Worm (Caenorhabditis elegans): ENCODE results near the gene Y46H3A.4.

Y46H3A.4 gene

DNA sequence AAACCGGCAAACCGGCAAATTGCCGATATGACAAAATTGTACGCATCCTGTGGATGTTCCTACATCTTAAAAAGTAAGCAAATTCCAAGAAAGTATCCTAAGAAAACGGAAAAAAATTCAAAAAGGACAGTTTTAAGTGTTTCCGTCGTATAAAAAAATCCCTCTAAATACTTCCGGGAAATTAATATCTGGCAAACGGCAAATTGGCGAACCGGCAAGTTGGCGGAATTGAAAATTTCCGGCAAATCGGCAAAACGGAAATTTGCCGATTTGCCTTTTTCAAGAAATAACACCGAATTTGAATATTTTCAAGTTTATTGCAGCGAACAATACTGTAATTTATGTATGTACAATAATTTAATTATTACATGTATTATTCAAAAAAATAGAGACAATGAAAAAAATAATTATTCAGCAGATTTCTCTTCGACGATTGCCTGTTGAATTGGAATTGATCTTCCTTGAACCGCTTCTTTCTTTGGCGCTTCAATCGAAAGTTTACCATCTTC, 6.8 kb downstream of the Y46H3A.4 start:
- no peak for TF ChIP-seq unc-62 (GFP tag; optimal IDR thresholded peaks at IDR 0.05)

DNA sequence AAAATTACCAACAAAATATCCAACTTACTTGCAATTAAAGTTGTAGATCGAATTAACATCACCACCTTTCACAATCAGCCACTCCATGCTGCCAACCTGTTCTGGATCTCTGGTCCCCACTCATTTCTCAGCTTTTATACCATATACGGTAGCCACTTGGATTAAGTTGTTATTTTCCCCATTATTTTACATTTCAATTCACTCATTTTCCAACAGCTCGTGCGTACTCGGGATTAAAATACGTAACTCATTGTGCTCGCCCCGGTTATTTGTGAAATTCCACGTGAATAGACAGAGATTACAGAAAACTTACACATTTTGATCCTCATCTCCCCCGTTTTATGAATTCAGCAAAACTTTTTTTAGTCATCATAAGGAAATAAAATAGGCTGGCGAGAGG, 7.9 kb downstream of the Y46H3A.4 start, which contains the start of gene srt-41:
TSS of gene srt-41 (minus strand) at position 101 of the 400 bp plus-strand sequence.
- TF ChIP-seq unc-62 (GFP tag; optimal IDR thresholded peaks at IDR 0.05): no peak

DNA sequence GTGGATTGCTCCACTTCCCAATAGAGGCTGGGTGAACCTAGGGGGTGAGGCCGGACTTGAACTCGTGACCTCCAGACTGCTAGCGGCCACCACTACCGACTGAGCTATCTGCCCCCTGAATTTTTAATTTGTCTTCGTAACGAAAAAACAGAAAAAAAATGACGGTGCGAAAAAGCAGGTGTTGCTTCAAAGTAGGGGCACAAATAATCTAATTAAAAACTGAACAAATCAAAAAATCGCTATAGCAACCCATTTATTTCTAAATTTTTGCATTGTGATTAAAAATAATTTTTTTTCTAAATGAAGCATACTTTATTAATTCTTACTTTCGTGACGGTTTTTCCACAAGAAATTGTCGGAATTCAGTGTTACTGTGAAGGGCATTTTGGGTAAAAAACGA, 13.0 kb downstream of the Y46H3A.4 start, which contains the start of gene F36H9.10:
TSS of gene F36H9.10 (plus strand) at position 301 of the 400 bp plus-strand sequence.
- no peak for TF ChIP-seq unc-62 (GFP tag; optimal IDR thresholded peaks at IDR 0.05)

DNA sequence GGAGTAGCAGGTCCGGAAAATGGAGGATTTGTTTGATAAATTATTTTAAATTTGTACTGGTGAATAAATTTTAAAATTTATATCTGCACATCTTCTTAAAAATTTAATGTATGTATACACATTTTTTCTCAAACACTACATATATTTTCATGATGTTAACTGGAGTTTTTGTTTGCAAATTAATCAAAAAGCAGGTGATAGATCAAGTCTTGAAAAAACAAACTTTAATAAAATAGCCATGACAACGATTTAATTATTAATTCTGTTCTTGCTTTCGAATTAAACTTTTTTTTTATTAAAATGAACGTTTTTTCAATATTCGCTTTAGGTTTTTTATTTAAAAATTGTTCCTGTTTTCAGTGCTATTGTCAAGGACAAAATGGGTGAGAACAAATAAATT, 16.7 kb downstream of the Y46H3A.4 start, which contains the start of gene F36H9.1:
TSS of gene F36H9.1 (plus strand) at position 301 of the 400 bp plus-strand sequence.
- TF ChIP-seq unc-62 (GFP tag; optimal IDR thresholded peaks at IDR 0.05): no peak

DNA sequence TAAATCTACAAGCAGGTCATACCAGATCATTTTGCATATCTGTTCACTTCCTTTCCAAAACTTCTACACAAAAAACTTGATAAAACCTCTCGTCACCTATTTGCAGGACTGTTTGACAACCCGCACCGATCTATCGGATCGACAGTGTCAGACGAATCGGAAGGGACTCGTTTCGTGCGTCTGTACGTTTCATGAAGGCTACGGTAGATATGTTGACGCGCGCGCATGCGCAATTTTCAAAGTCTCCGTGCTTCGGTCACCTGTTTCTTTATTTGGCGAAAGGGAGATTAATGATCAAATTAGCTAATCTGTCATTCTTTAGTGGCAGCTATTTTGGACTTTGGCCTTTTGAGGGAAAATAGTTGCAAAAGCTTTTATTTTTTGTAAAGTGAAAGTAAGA, 21.4 kb downstream of the Y46H3A.4 start:
- no peak for TF ChIP-seq unc-62 (GFP tag; optimal IDR thresholded peaks at IDR 0.05)

DNA sequence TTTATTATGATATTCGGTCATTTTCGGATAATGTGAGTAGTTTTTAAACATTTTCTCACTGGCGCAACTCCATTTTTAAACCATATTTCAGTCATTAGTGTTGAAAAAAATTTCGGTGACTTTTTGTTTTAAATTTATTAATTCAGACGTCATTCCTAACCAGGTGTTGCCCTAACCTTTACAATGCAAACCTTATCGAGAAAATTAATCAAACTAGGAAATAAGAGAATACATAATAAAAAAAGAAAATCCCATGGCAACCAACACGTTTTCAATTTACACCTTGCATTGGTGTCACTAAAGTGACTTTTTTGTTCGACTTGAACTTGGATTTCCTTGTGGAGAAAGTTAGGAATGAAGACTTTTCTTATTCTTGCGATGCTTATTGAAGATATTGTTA, 22.8 kb downstream of the Y46H3A.4 start, which contains the start of gene F36H9.2:
TSS of gene F36H9.2 (plus strand) at position 301 of the 400 bp plus-strand sequence.
- no peak for TF ChIP-seq unc-62 (GFP tag; optimal IDR thresholded peaks at IDR 0.05)

DNA sequence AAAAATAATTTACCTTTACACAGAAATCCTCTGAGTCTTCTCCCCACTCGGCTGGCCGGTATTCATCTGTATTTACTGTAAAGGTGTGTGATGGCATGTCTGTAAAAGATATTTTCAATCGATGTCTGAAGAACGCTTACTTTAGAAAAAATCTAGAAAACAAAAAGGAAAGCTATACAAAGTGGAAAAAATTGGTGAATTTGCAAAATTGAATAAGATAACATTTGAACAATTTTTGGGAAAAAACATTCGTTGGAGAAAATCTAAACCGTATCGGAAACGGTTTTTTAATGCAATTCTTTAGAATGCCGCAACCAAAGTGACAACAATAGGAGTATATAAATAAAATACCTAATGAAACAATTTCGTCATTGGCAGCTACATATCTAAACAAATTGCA, 29.0 kb downstream of the Y46H3A.4 start, which contains the start of gene F36H9.5:
TSS of gene F36H9.5 (minus strand) at position 101 of the 400 bp plus-strand sequence.
- TF ChIP-seq unc-62 (GFP tag; optimal IDR thresholded peaks at IDR 0.05): no peak

DNA sequence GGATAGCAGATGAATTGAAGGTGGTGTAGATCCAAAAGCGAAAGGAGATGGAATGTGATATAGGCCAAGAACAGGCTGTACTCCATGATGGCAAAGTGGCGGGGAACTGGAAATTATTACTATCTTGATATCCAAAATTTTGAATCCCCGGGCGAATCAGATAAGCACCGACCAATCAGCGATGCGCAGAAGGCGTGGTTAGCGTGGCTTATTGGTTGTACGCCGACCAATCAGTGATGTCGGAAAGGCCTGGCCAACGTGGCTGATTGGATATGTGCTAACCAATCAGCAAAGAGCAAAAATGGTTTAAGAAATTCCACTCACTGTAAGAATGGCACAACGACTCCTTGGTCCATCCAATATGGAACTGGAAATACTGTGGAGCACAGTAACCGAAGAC, 30.9 kb downstream of the Y46H3A.4 start:
- no peak for TF ChIP-seq unc-62 (GFP tag; optimal IDR thresholded peaks at IDR 0.05)

DNA sequence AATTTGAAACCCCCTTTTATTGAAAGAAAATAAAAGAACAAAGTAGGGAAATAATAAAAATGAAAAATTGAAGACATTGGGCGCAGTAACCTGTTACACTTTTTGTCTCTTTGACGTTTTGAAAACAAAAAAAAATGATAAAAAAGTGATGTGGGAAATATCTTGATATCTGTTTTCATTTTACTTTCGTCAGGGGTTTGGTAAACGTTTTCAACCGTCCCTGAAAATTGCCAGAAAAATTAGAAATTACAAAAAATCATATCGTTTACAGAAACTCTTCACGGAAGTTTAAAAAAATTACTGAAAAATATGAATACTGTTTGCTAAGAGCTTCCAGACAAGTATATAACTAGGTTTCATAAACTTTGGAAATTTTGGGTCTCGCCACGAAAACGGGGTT, 31.8 kb downstream of the Y46H3A.4 start, which contains the start of gene F36H9.4:
TSS of gene F36H9.4 (minus strand) at position 101 of the 400 bp plus-strand sequence.
- no peak for TF ChIP-seq unc-62 (GFP tag; optimal IDR thresholded peaks at IDR 0.05)

DNA sequence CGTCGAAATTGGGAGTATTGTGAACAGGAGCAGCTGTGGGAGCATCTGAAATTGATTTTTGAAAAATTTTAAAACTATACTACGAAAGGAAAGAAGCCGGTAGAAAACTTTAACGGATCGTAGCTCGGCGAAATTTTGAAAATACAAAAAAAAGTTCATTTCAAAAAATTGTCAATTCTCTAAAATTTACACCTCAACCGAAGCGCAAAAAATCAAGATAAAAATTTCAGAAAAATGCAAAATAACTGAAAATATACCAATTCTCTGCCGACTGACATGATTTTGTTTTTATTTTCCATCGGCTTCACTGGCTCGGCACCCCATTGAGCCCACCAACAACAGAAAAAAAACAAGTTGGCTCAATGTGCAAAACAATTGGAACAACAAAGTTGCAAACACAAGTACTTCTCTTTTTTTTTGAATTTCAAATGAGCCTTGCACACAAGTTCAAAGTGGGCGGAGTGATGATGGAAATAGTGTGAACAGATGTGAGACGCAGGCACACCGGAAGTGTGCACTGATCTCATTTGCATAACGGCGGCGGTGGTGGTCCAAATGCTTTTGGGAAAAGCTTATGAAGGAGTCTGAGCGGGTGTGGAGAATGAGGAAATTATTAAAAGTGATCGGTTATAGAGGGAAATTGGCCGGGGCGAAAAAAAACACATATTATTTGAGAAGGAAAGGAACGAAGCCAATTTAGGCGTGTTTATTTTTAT, 35.9 kb downstream of the Y46H3A.4 start, which contains the start of gene F36H9.7:
TSS of gene F36H9.7 (minus strand) at position 51 of the 716 bp plus-strand sequence.
- TF ChIP-seq unc-62 (GFP tag; optimal IDR thresholded peaks at IDR 0.05): no peak

DNA sequence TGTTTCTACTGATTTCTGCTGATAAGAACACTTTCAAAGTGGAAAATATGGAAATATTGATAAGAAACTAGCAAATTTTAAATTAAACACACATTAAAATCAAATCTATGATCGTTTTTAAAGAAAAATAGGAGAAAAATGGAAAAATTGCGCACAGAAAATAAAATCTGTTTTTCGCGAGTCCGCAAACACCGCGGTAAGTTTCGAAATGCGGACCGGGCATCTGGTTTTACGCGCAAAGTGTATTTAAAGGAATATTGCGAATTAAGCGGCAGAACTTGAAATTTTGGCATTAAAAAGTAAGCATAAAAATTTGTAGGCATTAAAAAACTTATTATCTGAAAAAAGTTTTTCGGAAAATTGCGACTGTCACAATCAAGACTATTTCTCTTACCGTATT, 37.8 kb downstream of the Y46H3A.4 start:
- TF ChIP-seq unc-62 (GFP tag; optimal IDR thresholded peaks at IDR 0.05): no peak

DNA sequence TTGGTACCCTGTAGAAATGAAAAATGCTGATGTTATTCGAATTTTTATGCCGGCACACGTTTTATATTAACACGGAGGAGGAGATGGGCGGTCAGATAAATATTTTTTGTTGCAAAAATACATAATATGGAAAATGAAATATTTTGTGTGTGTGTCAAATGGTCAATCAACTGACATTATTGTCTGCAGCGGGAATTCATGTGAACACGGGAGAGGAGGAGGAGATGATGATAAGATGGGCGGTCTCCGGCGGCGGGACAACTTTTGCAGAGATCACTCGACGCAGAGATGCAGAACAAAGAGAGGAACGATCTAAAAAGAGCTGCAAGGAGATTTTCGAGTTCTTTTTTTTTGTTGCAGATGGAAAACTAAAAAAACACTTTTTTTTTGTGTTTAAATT, 39.2 kb downstream of the Y46H3A.4 start, which contains the start of gene dhs-13:
TSS of gene dhs-13 (minus strand) at position 8 of the 400 bp plus-strand sequence.
- no peak for TF ChIP-seq unc-62 (GFP tag; optimal IDR thresholded peaks at IDR 0.05)

DNA sequence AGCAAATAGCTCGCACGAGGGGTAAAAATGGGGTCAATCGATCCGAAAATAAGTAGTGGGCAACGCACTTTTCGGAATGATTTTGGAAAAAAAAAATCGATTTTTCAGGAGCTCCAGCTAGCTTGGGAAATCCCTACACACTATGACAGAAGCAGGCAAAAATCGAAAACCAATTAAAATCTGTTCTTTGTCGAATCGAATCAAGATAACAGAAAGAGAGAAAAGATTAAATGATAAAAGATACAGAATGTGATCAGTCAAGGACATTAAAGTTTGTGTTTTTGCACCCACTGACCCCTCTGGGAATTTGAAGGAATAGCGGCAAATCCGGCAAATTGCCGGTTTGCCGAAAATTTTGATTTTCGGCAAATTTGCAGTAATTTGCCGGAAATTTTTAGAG, 43.5 kb downstream of the Y46H3A.4 start:
- no peak for TF ChIP-seq unc-62 (GFP tag; optimal IDR thresholded peaks at IDR 0.05)

DNA sequence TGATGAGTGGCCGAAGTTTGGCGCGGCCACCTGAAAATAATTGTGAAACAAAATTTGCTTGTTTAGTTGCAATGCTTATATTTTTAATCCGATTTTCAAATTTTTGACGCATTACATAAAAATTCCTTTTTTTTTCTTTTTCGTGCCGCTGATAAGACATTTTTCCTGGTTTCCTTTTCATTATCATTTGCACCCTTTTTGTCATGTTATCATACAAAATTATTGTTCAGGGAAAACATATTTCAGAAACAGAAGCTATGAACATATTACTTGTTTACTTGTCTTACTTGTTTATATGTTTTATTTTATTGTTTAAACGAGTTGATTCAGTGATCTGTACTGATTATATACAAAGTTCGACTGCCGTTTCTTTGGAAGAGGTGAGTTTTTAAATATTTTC, 50.3 kb downstream of the Y46H3A.4 start, which contains the start of gene clec-205:
TSS of gene clec-205 (plus strand) at position 212 of the 400 bp plus-strand sequence.
- no peak for TF ChIP-seq unc-62 (GFP tag; optimal IDR thresholded peaks at IDR 0.05)
